Worm (Caenorhabditis elegans): ENCODE results near the gene C04G6.11.

- no peak for TF ChIP-seq him-1 (tag; optimal IDR thresholded peaks at IDR 0.05)
- TF ChIP-seq dao-5 (tag; optimal IDR thresholded peaks at IDR 0.05), result no peak
Observed at ce11 chrII:5101701-5102100, 1.9 kb downstream of the C04G6.11 start, which contains the start of the genes idpb-3 and idpb-1.
